Fruit fly (Drosophila melanogaster): ENCODE measurements around the gene Polr3E.

Polr3E gene

dm6 chr3L:21066210-21066912, 34.7 kb downstream of the Polr3E start:
- TF ChIP-seq h (optimal IDR thresholded peaks at IDR 0.05) (no peak), psq (optimal IDR thresholded peaks at IDR 0.05) (no peak), insv (optimal IDR thresholded peaks at IDR 0.05) (no peak), Myc (optimal IDR thresholded peaks at IDR 0.05) (no peak), ttk (optimal IDR thresholded peaks at IDR 0.05) (no peak), Sin3A (optimal IDR thresholded peaks at IDR 0.05) (no peak)

dm6 chr3L:21067553-21068157, 36.0 kb downstream of the Polr3E start:
- TF ChIP-seq Myc (optimal IDR thresholded peaks at IDR 0.05) (no peak), ttk (optimal IDR thresholded peaks at IDR 0.05) (no peak), psq (optimal IDR thresholded peaks at IDR 0.05) (no peak), h (optimal IDR thresholded peaks at IDR 0.05) (no peak), Sin3A (optimal IDR thresholded peaks at IDR 0.05) (no peak), insv (optimal IDR thresholded peaks at IDR 0.05) (no peak)

- TF ChIP-seq insv (optimal IDR thresholded peaks at IDR 0.05) (no peak), ttk (optimal IDR thresholded peaks at IDR 0.05) (no peak), Myc (optimal IDR thresholded peaks at IDR 0.05) (no peak), h (optimal IDR thresholded peaks at IDR 0.05) (no peak), psq (optimal IDR thresholded peaks at IDR 0.05) (no peak), Sin3A (optimal IDR thresholded peaks at IDR 0.05) (no peak)
Observed at dm6 chr3L:21069453-21069852, 37.8 kb downstream of the Polr3E start.

- no peak for TF ChIP-seq h (optimal IDR thresholded peaks at IDR 0.05)
- TF ChIP-seq ttk (optimal IDR thresholded peaks at IDR 0.05) = no peak
- no peak for TF ChIP-seq Sin3A (optimal IDR thresholded peaks at IDR 0.05)
- no peak for TF ChIP-seq psq (optimal IDR thresholded peaks at IDR 0.05)
- no peak for TF ChIP-seq insv (optimal IDR thresholded peaks at IDR 0.05)
- no peak for TF ChIP-seq Myc (optimal IDR thresholded peaks at IDR 0.05)
Observed at dm6 chr3L:21070063-21070462, 38.4 kb downstream of the Polr3E start.

dm6 chr3L:21080430-21080829, 48.8 kb downstream of the Polr3E start:
- TF ChIP-seq ttk (optimal IDR thresholded peaks at IDR 0.05) (no peak), h (optimal IDR thresholded peaks at IDR 0.05) (no peak), psq (optimal IDR thresholded peaks at IDR 0.05) (no peak), insv (optimal IDR thresholded peaks at IDR 0.05) (no peak), Myc (optimal IDR thresholded peaks at IDR 0.05) (no peak), Sin3A (optimal IDR thresholded peaks at IDR 0.05) (no peak)

Data from Kc167 (cell line).